Worm (Caenorhabditis elegans) whole organism, mixed stage, embryonic: ENCODE results near the gene B0563.5.

Experiments used
- bed-3 ChIP-seq: fragments of 200-800 bp; sonication (Bioruptor generic); optimal IDR thresholded peaks from 3 replicates; lab custom pipeline; 2018; ENCODE audit warnings: mild to moderate bottlenecking, missing genetic modification characterization, moderate library complexity, missing compliant biosample characterization
- blmp-1 ChIP-seq: fragments of 150-350 bp; optimal IDR thresholded peaks from 2 replicates; lab custom pipeline; 2014; ENCODE audit warnings: missing biosample characterization, missing genetic modification characterization
- ceh-39 ChIP-seq: fragments of 150-350 bp; optimal IDR thresholded peaks from 2 replicates; lab custom pipeline; 2014; ENCODE audit warnings: missing biosample characterization, missing genetic modification characterization
- ceh-43 ChIP-seq: fragments of 200-800 bp; sonication (Bioruptor generic); optimal IDR thresholded peaks from 2 replicates; lab custom pipeline; 2018; ENCODE audit warnings: mild to moderate bottlenecking, missing genetic modification characterization, moderate library complexity, missing compliant biosample characterization
- ceh-83 ChIP-seq: fragments of 200-800 bp; sonication (Bioruptor generic); optimal IDR thresholded peaks from 2 replicates; lab custom pipeline; 2018; ENCODE audit warnings: mild to moderate bottlenecking, missing genetic modification characterization, missing compliant biosample characterization
- ces-1 ChIP-seq: fragments of 150-350 bp; optimal IDR thresholded peaks from 2 replicates; lab custom pipeline; 2014; ENCODE audit warnings: missing biosample characterization, missing genetic modification reagents, missing genetic modification characterization
- cnd-1 ChIP-seq: fragments of 200-800 bp; sonication (Bioruptor generic); optimal IDR thresholded peaks from 2 replicates; lab custom pipeline; 2018; ENCODE audit warnings: mild to moderate bottlenecking, missing genetic modification characterization, missing compliant biosample characterization
- drap-1 ChIP-seq: fragments of 200-800 bp; sonication (Bioruptor generic); optimal IDR thresholded peaks from 3 replicates; lab custom pipeline; 2018; ENCODE audit warnings: mild to moderate bottlenecking, missing genetic modification characterization, missing compliant biosample characterization
- elt-1 ChIP-seq: sonication (generic microtip); optimal IDR thresholded peaks from 2 replicates; lab custom pipeline; 2017; ENCODE audit warnings: missing genetic modification characterization, mild to moderate bottlenecking, missing compliant biosample characterization, antibody characterized with exemption, moderate library complexity, borderline replicate concordance; ENCODE audit not compliant: insufficient read depth
- elt-3 ChIP-seq: fragments of 150-350 bp; optimal IDR thresholded peaks from 2 replicates; lab custom pipeline; 2014; ENCODE audit warnings: missing biosample characterization, missing genetic modification characterization
- flh-1 ChIP-seq: fragments of 200-800 bp; sonication (Bioruptor generic); optimal IDR thresholded peaks from 2 replicates; lab custom pipeline; 2018; ENCODE audit warnings: mild to moderate bottlenecking, missing genetic modification characterization, moderate library complexity, missing compliant biosample characterization
- ham-2 ChIP-seq: fragments of 200-800 bp; sonication (Bioruptor generic); optimal IDR thresholded peaks from 2 replicates; lab custom pipeline; 2018; ENCODE audit warnings: mild to moderate bottlenecking, missing genetic modification characterization, missing compliant biosample characterization
- hlh-1 ChIP-seq: fragments of 150-350 bp; optimal IDR thresholded peaks from 2 replicates; lab custom pipeline; 2014; ENCODE audit warnings: missing biosample characterization, missing genetic modification reagents, missing genetic modification characterization
- lin-13 ChIP-seq: fragments of 150-350 bp; optimal IDR thresholded peaks from 2 replicates; lab custom pipeline; 2014; ENCODE audit warnings: missing biosample characterization, missing genetic modification characterization
- lin-32 ChIP-seq: fragments of 200-800 bp; sonication (Bioruptor generic); optimal IDR thresholded peaks from 2 replicates; lab custom pipeline; 2018; ENCODE audit warnings: mild to moderate bottlenecking, missing genetic modification characterization, missing compliant biosample characterization
- lsy-2 ChIP-seq: fragments of 150-350 bp; optimal IDR thresholded peaks from 2 replicates; lab custom pipeline; 2014; ENCODE audit warnings: missing biosample characterization, missing genetic modification characterization
- mab-5 ChIP-seq: fragments of 150-350 bp; optimal IDR thresholded peaks from 2 replicates; lab custom pipeline; 2014; ENCODE audit warnings: missing biosample characterization, missing genetic modification characterization
- mep-1 ChIP-seq: fragments of 150-350 bp; optimal IDR thresholded peaks from 2 replicates; lab custom pipeline; 2017; ENCODE audit warnings: missing biosample characterization, missing genetic modification reagents, missing genetic modification characterization, inconsistent platforms
- nhr-12 ChIP-seq: fragments of 150-350 bp; optimal IDR thresholded peaks from 2 replicates; lab custom pipeline; 2014; ENCODE audit warnings: missing biosample characterization, missing genetic modification characterization
- nhr-2 ChIP-seq: fragments of 150-350 bp; optimal IDR thresholded peaks from 2 replicates; lab custom pipeline; 2014; ENCODE audit warnings: missing biosample characterization, missing genetic modification characterization
- nhr-237 ChIP-seq: fragments of 150-350 bp; optimal IDR thresholded peaks from 2 replicates; lab custom pipeline; 2014; ENCODE audit warnings: missing biosample characterization, missing genetic modification characterization
- nhr-28 ChIP-seq: fragments of 150-350 bp; optimal IDR thresholded peaks from 2 replicates; lab custom pipeline; 2014; ENCODE audit warnings: missing biosample characterization, missing genetic modification characterization
- nhr-76 ChIP-seq: sonication (generic microtip); optimal IDR thresholded peaks from 2 replicates; lab custom pipeline; 2017; ENCODE audit warnings: missing biosample characterization, missing genetic modification characterization
- pha-4 ChIP-seq: fragments of 150-350 bp; optimal IDR thresholded peaks from 2 replicates; lab custom pipeline; 2018; ENCODE audit warnings: missing biosample characterization, missing genetic modification reagents, missing genetic modification characterization
- sem-2 ChIP-seq: fragments of 200-800 bp; sonication (Bioruptor generic); optimal IDR thresholded peaks from 2 replicates; lab custom pipeline; 2018; ENCODE audit warnings: mild to moderate bottlenecking, missing genetic modification characterization, missing compliant biosample characterization
- snpc-4 ChIP-seq: fragments of 150-350 bp; optimal IDR thresholded peaks from 2 replicates; lab custom pipeline; 2014; ENCODE audit warnings: missing biosample characterization, missing genetic modification characterization
- sptf-1 ChIP-seq: sonication (generic microtip); optimal IDR thresholded peaks from 2 replicates; lab custom pipeline; 2017; ENCODE audit warnings: mild to moderate bottlenecking, missing genetic modification characterization, moderate library complexity, missing compliant biosample characterization
- tbx-8 ChIP-seq: fragments of 200-800 bp; sonication (Bioruptor generic); optimal IDR thresholded peaks from 2 replicates; lab custom pipeline; 2018; ENCODE audit warnings: mild to moderate bottlenecking, missing genetic modification characterization, moderate library complexity, missing compliant biosample characterization
- unc-120 ChIP-seq: sonication (generic microtip); optimal IDR thresholded peaks from 2 replicates; lab custom pipeline; 2017; ENCODE audit warnings: missing genetic modification characterization, missing compliant biosample characterization; ENCODE audit not compliant: poor library complexity, severe bottlenecking
- unc-39 ChIP-seq: fragments of 150-350 bp; optimal IDR thresholded peaks from 2 replicates; lab custom pipeline; 2014; ENCODE audit warnings: missing biosample characterization, missing genetic modification characterization
- unc-62 ChIP-seq: fragments of 150-350 bp; optimal IDR thresholded peaks from 2 replicates; lab custom pipeline; 2014; ENCODE audit warnings: missing biosample characterization, missing genetic modification reagents, missing genetic modification characterization
- zip-8 ChIP-seq: fragments of 150-350 bp; optimal IDR thresholded peaks from 2 replicates; lab custom pipeline; 2014; ENCODE audit warnings: missing biosample characterization, missing genetic modification characterization
- ztf-11 ChIP-seq: fragments of 150-350 bp; optimal IDR thresholded peaks from 2 replicates; lab custom pipeline; 2014; ENCODE audit warnings: missing biosample characterization, missing genetic modification characterization

The B0563.5 gene

ce11 chrX:9172278-9172677 is 26.3 kb downstream of the B0563.5 start, which contains the start of gene B0563.18:
B0563.18 (plus strand) TSS chrX:9172578.
- no peak for TF ChIP-seq flh-1 (GFP tag; lab: Kevin White, UChicago)
- no peak for TF ChIP-seq unc-62 (GFP tag; lab: Kevin White, UChicago)
- TF ChIP-seq ceh-39 (tag; lab: Kevin White, UChicago) = no peak

- TF ChIP-seq mep-1 = no peak
- TF ChIP-seq nhr-12 (tag; lab: Kevin White, UChicago) = no peak
- no peak for TF ChIP-seq nhr-237 (tag; lab: Kevin White, UChicago)
- TF ChIP-seq ces-1 = no peak
- no peak for TF ChIP-seq snpc-4 (tag; lab: Kevin White, UChicago)
- no peak for TF ChIP-seq nhr-76 (tag; lab: Kevin White, UChicago)
- TF ChIP-seq nhr-2 (tag; lab: Kevin White, UChicago) = no peak
- TF ChIP-seq cnd-1 (tag; lab: Kevin White, UChicago) = no peak
- TF ChIP-seq tbx-8 = no peak
- TF ChIP-seq unc-39 = no peak
Measured at ce11 chrX:9172733-9173132, 26.8 kb downstream of the B0563.5 start.

- TF ChIP-seq cnd-1 (tag; lab: Kevin White, UChicago) (no peak), snpc-4 (tag; lab: Kevin White, UChicago) (no peak), ceh-39 (tag; lab: Kevin White, UChicago) (no peak), hlh-1 (tag; lab: Kevin White, UChicago) (no peak), sem-2 (GFP tag; lab: Kevin White, UChicago) (no peak), zip-8 (no peak), lsy-2 (tag; lab: Kevin White, UChicago) (no peak), tbx-8 (no peak)
Measured at ce11 chrX:9174409-9174808, 28.5 kb downstream of the B0563.5 start, which contains the start of gene B0563.8. B0563.8 (minus strand) TSS chrX:9174509.

- TF ChIP-seq elt-1 (tag; lab: Kevin White, UChicago) (no peak), bed-3 (GFP tag; lab: Kevin White, UChicago) (no peak), sptf-1 (tag; lab: Kevin White, UChicago) (no peak), ceh-39 (tag; lab: Kevin White, UChicago) (no peak), mab-5 (tag; lab: Kevin White, UChicago) (no peak), sem-2 (GFP tag; lab: Kevin White, UChicago) (no peak), ces-1 (no peak), nhr-76 (tag; lab: Kevin White, UChicago) (no peak), nhr-28 (tag; lab: Kevin White, UChicago) (no peak), lin-13 (tag; lab: Kevin White, UChicago) (no peak), lsy-2 (tag; lab: Kevin White, UChicago) (no peak), lin-32 (GFP tag; lab: Kevin White, UChicago) (no peak), ceh-83 (GFP tag; lab: Kevin White, UChicago) (no peak), flh-1 (GFP tag; lab: Kevin White, UChicago) (no peak), nhr-2 (tag; lab: Kevin White, UChicago) (no peak), blmp-1 (tag; lab: Kevin White, UChicago) (no peak), unc-120 (no peak), zip-8 (no peak), snpc-4 (tag; lab: Kevin White, UChicago) (no peak)
Measured at ce11 chrX:9180823-9181222, 34.9 kb downstream of the B0563.5 start, which contains the start of gene Y81B9A.4. Y81B9A.4 (minus strand) TSS chrX:9180923.

- TF ChIP-seq ces-1 (no peak), flh-1 (GFP tag; lab: Kevin White, UChicago) (no peak), ceh-39 (tag; lab: Kevin White, UChicago) (no peak), ceh-83 (GFP tag; lab: Kevin White, UChicago) (no peak), blmp-1 (tag; lab: Kevin White, UChicago) (no peak), snpc-4 (tag; lab: Kevin White, UChicago) (no peak), pha-4 (tag; lab: Kevin White, UChicago) (no peak), tbx-8 (no peak), zip-8 (no peak), drap-1 (no peak), unc-62 (GFP tag; lab: Kevin White, UChicago) (no peak), unc-39 (no peak), ham-2 (GFP tag; lab: Kevin White, UChicago) (no peak), bed-3 (GFP tag; lab: Kevin White, UChicago) (no peak), elt-1 (tag; lab: Kevin White, UChicago) (no peak), ceh-43 (GFP tag; lab: Kevin White, UChicago) (no peak), elt-3 (tag; lab: Kevin White, UChicago) (no peak), ztf-11 (tag; lab: Kevin White, UChicago) (no peak), unc-120 (no peak)
Measured at ce11 chrX:9182140-9182539, 36.2 kb downstream of the B0563.5 start, which contains the start of gene Y81B9A.3. Y81B9A.3 (plus strand) TSS chrX:9182440.
